Worm (Caenorhabditis elegans) whole organism, late embryonic: Measurements from ENCODE around the gene nhr-173.
A peak's percentile ranks its signal among the peaks of the same experiment; 100 is the strongest.

ENCODE experiments used
- C38D4.7 ChIP-seq: fragments of 200-800 bp; sonication (Bioruptor generic); optimal IDR thresholded peaks from 2 replicates; lab custom pipeline; 2018; ENCODE audit warnings: mild to moderate bottlenecking, missing genetic modification characterization, moderate library complexity, missing compliant biosample characterization
- K02D7.2 ChIP-seq: sonication (generic microtip); optimal IDR thresholded peaks from 2 replicates; lab custom pipeline; 2017; ENCODE audit warnings: mild to moderate bottlenecking, missing genetic modification characterization, missing compliant biosample characterization
- Y22D7AL.16 ChIP-seq: sonication (generic microtip); optimal IDR thresholded peaks from 2 replicates; lab custom pipeline; 2016; ENCODE audit warnings: missing genetic modification characterization, missing compliant biosample characterization
- ahr-1 ChIP-seq: sonication (generic microtip); optimal IDR thresholded peaks from 2 replicates; lab custom pipeline; 2016; ENCODE audit warnings: missing genetic modification characterization, missing compliant biosample characterization
- ama-1 ChIP-seq: fragments of 150-350 bp; optimal IDR thresholded peaks from 2 replicates; lab custom pipeline; 2014
- ceh-14 ChIP-seq: sonication (generic microtip); optimal IDR thresholded peaks from 2 replicates; lab custom pipeline; 2016; ENCODE audit warnings: missing genotype, missing genetic modification characterization, missing compliant biosample characterization
- ceh-22 ChIP-seq: sonication (generic microtip); optimal IDR thresholded peaks from 2 replicates; lab custom pipeline; 2017; ENCODE audit warnings: missing biosample characterization, missing genetic modification characterization
- ceh-31 ChIP-seq: sonication (generic microtip); optimal IDR thresholded peaks from 2 replicates; lab custom pipeline; 2016; ENCODE audit warnings: missing genetic modification characterization, missing compliant biosample characterization
- ceh-34 ChIP-seq: sonication (generic microtip); optimal IDR thresholded peaks from 2 replicates; lab custom pipeline; 2016; ENCODE audit warnings: mild to moderate bottlenecking, missing genetic modification characterization, missing compliant biosample characterization
- ceh-45 ChIP-seq: fragments of 200-800 bp; sonication (Bioruptor generic); IDR thresholded peaks from 2 replicates; pipeline ENCODE4 v1.3.6; 2022; ENCODE audit warnings: missing genetic modification reagents, missing genetic modification characterization, missing compliant biosample characterization
- che-1 ChIP-seq: sonication (generic microtip); optimal IDR thresholded peaks from 2 replicates; lab custom pipeline; 2016; ENCODE audit warnings: mild to moderate bottlenecking, missing genetic modification characterization, missing compliant biosample characterization
- dve-1 ChIP-seq: sonication (generic microtip); optimal IDR thresholded peaks from 2 replicates; lab custom pipeline; 2017; ENCODE audit warnings: antibody characterized with exemption, mild to moderate bottlenecking, missing genetic modification characterization, missing compliant biosample characterization
- elt-4 ChIP-seq: sonication (generic microtip); optimal IDR thresholded peaks from 2 replicates; lab custom pipeline; 2016; ENCODE audit warnings: missing genetic modification characterization, missing compliant biosample characterization
- ets-4 ChIP-seq: sonication (generic microtip); optimal IDR thresholded peaks from 2 replicates; lab custom pipeline; 2016; ENCODE audit warnings: missing genetic modification characterization, missing compliant biosample characterization
- eyg-1 ChIP-seq: sonication (generic microtip); optimal IDR thresholded peaks from 2 replicates; lab custom pipeline; 2016; ENCODE audit warnings: missing genotype, missing genetic modification characterization, missing compliant biosample characterization
- fax-1 ChIP-seq: sonication (generic microtip); optimal IDR thresholded peaks from 2 replicates; lab custom pipeline; 2016; ENCODE audit warnings: missing genotype, missing genetic modification characterization, missing compliant biosample characterization
- gmeb-2 ChIP-seq: sonication (generic microtip); optimal IDR thresholded peaks from 2 replicates; lab custom pipeline; 2016; ENCODE audit warnings: missing genetic modification characterization, inconsistent platforms, missing compliant biosample characterization
- hlh-13 ChIP-seq: fragments of 200-800 bp; sonication (Bioruptor generic); optimal IDR thresholded peaks from 2 replicates; lab custom pipeline; 2018; ENCODE audit warnings: mild to moderate bottlenecking, missing genetic modification characterization, missing compliant biosample characterization
- hlh-30 ChIP-seq: sonication (generic microtip); optimal IDR thresholded peaks from 2 replicates; lab custom pipeline; 2017; ENCODE audit warnings: antibody characterized with exemption, missing genetic modification characterization, missing compliant biosample characterization; ENCODE audit not compliant: insufficient read depth
- hlh-6 ChIP-seq: sonication (generic microtip); optimal IDR thresholded peaks from 2 replicates; lab custom pipeline; 2016; ENCODE audit warnings: missing genotype, missing genetic modification characterization, missing compliant biosample characterization
- lim-6 ChIP-seq: sonication (generic microtip); optimal IDR thresholded peaks from 2 replicates; lab custom pipeline; 2016; ENCODE audit warnings: missing genetic modification characterization, missing compliant biosample characterization
- lin-11 ChIP-seq: fragments of 200-800 bp; sonication (Bioruptor generic); optimal IDR thresholded peaks from 2 replicates; lab custom pipeline; 2018; ENCODE audit warnings: mild to moderate bottlenecking, missing genetic modification characterization, missing compliant biosample characterization
- mec-3 ChIP-seq: sonication (generic microtip); optimal IDR thresholded peaks from 2 replicates; lab custom pipeline; 2016; ENCODE audit warnings: borderline replicate concordance, missing genetic modification characterization, missing compliant biosample characterization
- nhr-11 ChIP-seq: fragments of 150-350 bp; optimal IDR thresholded peaks from 2 replicates; lab custom pipeline; 2014; ENCODE audit warnings: missing biosample characterization, missing genetic modification characterization
- npax-4 ChIP-seq: sonication (generic microtip); optimal IDR thresholded peaks from 2 replicates; lab custom pipeline; 2016; ENCODE audit warnings: missing genetic modification characterization, missing compliant biosample characterization
- odd-2 ChIP-seq: sonication (generic microtip); optimal IDR thresholded peaks from 2 replicates; lab custom pipeline; 2017; ENCODE audit warnings: antibody characterized with exemption, mild to moderate bottlenecking, missing genetic modification characterization, missing compliant biosample characterization
- pag-3 ChIP-seq: sonication (generic microtip); optimal IDR thresholded peaks from 2 replicates; lab custom pipeline; 2016; ENCODE audit warnings: missing compliant biosample characterization, missing genetic modification characterization, borderline replicate concordance
- pat-9 ChIP-seq: fragments of 200-800 bp; sonication (Bioruptor generic); optimal IDR thresholded peaks from 2 replicates; lab custom pipeline; 2018; ENCODE audit warnings: mild to moderate bottlenecking, missing genetic modification characterization, moderate library complexity, missing compliant biosample characterization
- pax-1 ChIP-seq: fragments of 150-350 bp; optimal IDR thresholded peaks from 2 replicates; lab custom pipeline; 2014; ENCODE audit warnings: missing biosample characterization, missing genetic modification characterization
- pha-2 ChIP-seq: sonication (generic microtip); optimal IDR thresholded peaks from 2 replicates; lab custom pipeline; 2017; ENCODE audit warnings: mild to moderate bottlenecking, missing genetic modification characterization, missing compliant biosample characterization
- pha-4 ChIP-seq: fragments of 150-350 bp; optimal IDR thresholded peaks from 2 replicates; lab custom pipeline; 2018; ENCODE audit warnings: missing biosample characterization, missing genetic modification reagents, missing genetic modification characterization
- pqm-1 ChIP-seq: sonication (generic microtip); optimal IDR thresholded peaks from 2 replicates; lab custom pipeline; 2016; ENCODE audit warnings: missing genetic modification characterization, missing compliant biosample characterization
- pros-1 ChIP-seq: fragments of 150-350 bp; optimal IDR thresholded peaks from 2 replicates; lab custom pipeline; 2014; ENCODE audit warnings: missing biosample characterization, missing genetic modification reagents, missing genetic modification characterization
- ref-2 ChIP-seq: sonication (generic microtip); optimal IDR thresholded peaks from 2 replicates; lab custom pipeline; 2016; ENCODE audit warnings: missing genetic modification characterization, missing compliant biosample characterization
- rnt-1 ChIP-seq: sonication (generic microtip); optimal IDR thresholded peaks from 2 replicates; lab custom pipeline; 2016; ENCODE audit warnings: missing genetic modification characterization, missing compliant biosample characterization
- sdc-2 ChIP-seq: sonication (generic microtip); optimal IDR thresholded peaks from 2 replicates; lab custom pipeline; 2016; ENCODE audit warnings: missing genotype, missing genetic modification characterization, missing compliant biosample characterization
- sox-2 ChIP-seq: fragments of 200-800 bp; sonication (Bioruptor generic); IDR thresholded peaks from 2 replicates; pipeline ENCODE4 v1.3.6; 2022; ENCODE audit warnings: missing genetic modification reagents, missing genetic modification characterization, missing compliant biosample characterization
- syd-9 ChIP-seq: sonication (generic microtip); optimal IDR thresholded peaks from 2 replicates; lab custom pipeline; 2016; ENCODE audit warnings: mild to moderate bottlenecking, missing genetic modification characterization, moderate library complexity, missing compliant biosample characterization
- tbx-2 ChIP-seq: sonication (generic microtip); optimal IDR thresholded peaks from 2 replicates; lab custom pipeline; 2016; ENCODE audit warnings: missing genetic modification characterization, missing compliant biosample characterization
- ttx-3 ChIP-seq: sonication (generic microtip); optimal IDR thresholded peaks from 2 replicates; lab custom pipeline; 2016; ENCODE audit warnings: missing genetic modification reagents, missing genetic modification characterization, missing compliant biosample characterization
- unc-3 ChIP-seq, 2 experiments: fragments of 200-800 bp in 1 of 2; sonication (Bioruptor generic) in 1 of 2; sonication (generic microtip) in 1 of 2; conservative IDR thresholded peaks in 1 of 2; optimal IDR thresholded peaks in 1 of 2; 2 replicates each; pipeline versions ENCODE4 v1.3.6 to Lab custom; 2016 to 2022; ENCODE audit warnings: missing compliant biosample characterization in 2 of 2, missing genetic modification characterization in 2 of 2, missing genetic modification reagents in 1 of 2
- unc-42 ChIP-seq: sonication (generic microtip); optimal IDR thresholded peaks from 2 replicates; lab custom pipeline; 2016; ENCODE audit warnings: missing genotype, missing genetic modification characterization, missing compliant biosample characterization
- unc-55 ChIP-seq: sonication (generic microtip); optimal IDR thresholded peaks from 2 replicates; lab custom pipeline; 2017; ENCODE audit warnings: missing biosample characterization, missing genetic modification reagents, missing genetic modification characterization
- zip-5 ChIP-seq: sonication (generic microtip); optimal IDR thresholded peaks from 2 replicates; lab custom pipeline; 2016; ENCODE audit warnings: missing genetic modification characterization, missing compliant biosample characterization

Gene nhr-173

DNA sequence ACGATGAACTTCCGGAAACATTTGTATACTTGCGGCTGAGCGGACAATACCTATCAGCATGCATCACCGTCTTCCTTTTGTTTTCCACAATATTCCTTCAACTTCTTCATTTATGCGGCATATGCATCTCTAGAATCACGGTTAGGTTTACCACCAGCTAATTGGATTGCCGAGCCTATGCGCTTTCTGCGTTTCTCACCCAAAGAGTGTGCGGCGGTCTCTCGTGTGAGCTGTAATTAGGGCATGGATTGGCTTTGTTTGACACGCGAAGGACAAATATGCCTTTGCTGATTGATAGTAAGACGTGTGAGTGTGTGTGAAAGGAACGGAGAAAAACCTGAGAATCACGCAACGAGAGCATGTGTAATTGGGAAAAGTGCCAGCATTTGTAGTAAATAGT lies 41.8 kb upstream of the nhr-173 start:
- TF ChIP-seq nhr-11 (no peak), ceh-31 (tag; lab: Kevin White, UChicago) (peak; percentile 33), pros-1 (no peak), pqm-1 (tag; lab: Kevin White, UChicago) (no peak), lin-11 (tag; lab: Kevin White, UChicago) (no peak), elt-4 (tag; lab: Kevin White, UChicago) (no peak), hlh-30 (tag; lab: Kevin White, UChicago) (no peak), ttx-3 (tag; lab: Kevin White, UChicago) (peak; percentile 6), che-1 (tag; lab: Kevin White, UChicago) (no peak), lim-6 (tag; lab: Kevin White, UChicago) (no peak), unc-42 (tag; lab: Kevin White, UChicago) (peak; percentile 80), ceh-14 (tag; lab: Kevin White, UChicago) (peak; percentile 4)

ce11 chrX:6617622-6618021 lies 37.7 kb upstream of the nhr-173 start:
- TF ChIP-seq K02D7.2 (tag; lab: Kevin White, UChicago): no peak
- peak; percentile 60 for TF ChIP-seq ama-1 (lab: Kevin White, UChicago)
- TF ChIP-seq, all 69 proteins: peak for 1

- TF ChIP-seq pat-9 (no peak), ref-2 (tag; lab: Kevin White, UChicago) (no peak), unc-55 (GFP tag; lab: Kevin White, UChicago) (no peak), dve-1 (no peak), K02D7.2 (tag; lab: Kevin White, UChicago) (no peak), odd-2 (tag; lab: Kevin White, UChicago) (no peak), Y22D7AL.16 (no peak), ama-1 (lab: Kevin White, UChicago) (no peak), hlh-6 (tag; lab: Kevin White, UChicago) (no peak), pha-4 (tag; lab: Kevin White, UChicago) (no peak), ceh-45 (no peak), pax-1 (tag; lab: Kevin White, UChicago) (no peak), tbx-2 (tag; lab: Kevin White, UChicago) (no peak), lim-6 (tag; lab: Kevin White, UChicago) (no peak), unc-3 (GFP tag; conservative IDR thresholded peaks at IDR 0.05; lab: Robert Waterston, UW) (no peak), unc-3 (tag; optimal IDR thresholded peaks at IDR 0.05; lab: Kevin White, UChicago) (no peak), mec-3 (no peak), syd-9 (tag; lab: Kevin White, UChicago) (no peak), ets-4 (no peak), zip-5 (tag; lab: Kevin White, UChicago) (no peak), hlh-13 (GFP tag; lab: Kevin White, UChicago) (no peak)
These were observed 36.6 kb upstream of the nhr-173 start, which contains the start of gene kqt-1 for ce11 chrX:6618712-6619111. Gene kqt-1 (plus strand): TSS chrX:6619012.

- no peak for TF ChIP-seq pat-9
- TF ChIP-seq ceh-22 (tag; lab: Kevin White, UChicago): no peak
- TF ChIP-seq pag-3 (tag; lab: Kevin White, UChicago): no peak
- TF ChIP-seq gmeb-2 (tag; lab: Kevin White, UChicago): no peak
- no peak for TF ChIP-seq che-1 (tag; lab: Kevin White, UChicago)
- peak; percentile 11 for TF ChIP-seq ceh-31 (tag; lab: Kevin White, UChicago)
- TF ChIP-seq dve-1: no peak
- no peak for TF ChIP-seq pha-2 (tag; lab: Kevin White, UChicago)
- peak; percentile 25 for TF ChIP-seq ref-2 (tag; lab: Kevin White, UChicago)
- TF ChIP-seq sox-2 (GFP tag; lab: Robert Waterston, UW): peak; percentile 70
- no peak for TF ChIP-seq zip-5 (tag; lab: Kevin White, UChicago)
- TF ChIP-seq unc-3 (GFP tag; conservative IDR thresholded peaks at IDR 0.05; lab: Robert Waterston, UW): no peak
- no peak for TF ChIP-seq unc-3 (tag; optimal IDR thresholded peaks at IDR 0.05; lab: Kevin White, UChicago)
- no peak for TF ChIP-seq fax-1 (tag; lab: Kevin White, UChicago)
- no peak for TF ChIP-seq sdc-2
- TF ChIP-seq ama-1 (lab: Kevin White, UChicago): peak; percentile 31
- peak; percentile 18 for TF ChIP-seq unc-55 (GFP tag; lab: Kevin White, UChicago)
- no peak for TF ChIP-seq npax-4 (tag; lab: Kevin White, UChicago)
- TF ChIP-seq ceh-14 (tag; lab: Kevin White, UChicago): no peak
- TF ChIP-seq rnt-1 (tag; lab: Kevin White, UChicago): no peak
- no peak for TF ChIP-seq eyg-1
- no peak for TF ChIP-seq ceh-34 (tag; lab: Kevin White, UChicago)
- no peak for TF ChIP-seq elt-4 (tag; lab: Kevin White, UChicago)
- TF ChIP-seq ahr-1: no peak
- no peak for TF ChIP-seq C38D4.7 (GFP tag; lab: Kevin White, UChicago)
- no peak for TF ChIP-seq pqm-1 (tag; lab: Kevin White, UChicago)
These were observed 32.6 kb upstream of the nhr-173 start, which contains the start of gene clec-266 for ce11 chrX:6622552-6623236. Gene clec-266 (minus strand): TSS chrX:6622915.
